Fruit fly (Drosophila melanogaster) whole organism, embryonic: ENCODE data around the gene CG1428.

Experiments
- Awh ChIP-seq: fragments of 200-800 bp; sonication (Bioruptor generic); IDR thresholded peaks from 2 replicates; pipeline ENCODE4, ENCODE4 v1.3.6; 2022; ENCODE audit warnings: missing biosample characterization, missing genetic modification characterization
- B-H1 ChIP-seq: fragments of 200-800 bp; sonication (Bioruptor generic); IDR thresholded peaks from 3 replicates; pipeline ENCODE4 v1.3.6; 2022; ENCODE audit warnings: missing biosample characterization, missing genetic modification characterization
- CG11085 ChIP-seq: fragments of 200-800 bp; sonication (Bioruptor generic); IDR thresholded peaks from 2 replicates; pipeline ENCODE4 v1.3.6; 2022; ENCODE audit warnings: missing biosample characterization, missing genetic modification characterization
- CG12299 ChIP-seq: fragments of 200-800 bp; sonication (Bioruptor generic); optimal IDR thresholded peaks from 2 replicates; lab custom pipeline; 2018; ENCODE audit warnings: missing biosample characterization, mild to moderate bottlenecking, missing genetic modification characterization
- CG12391 ChIP-seq: fragments of 200-800 bp; sonication (Bioruptor generic); optimal IDR thresholded peaks from 3 replicates; lab custom pipeline; 2018; ENCODE audit warnings: missing biosample characterization, mild to moderate bottlenecking, missing genetic modification characterization, moderate library complexity
- CG12769 ChIP-seq: fragments of 200-800 bp; sonication (Bioruptor generic); optimal IDR thresholded peaks from 2 replicates; lab custom pipeline; 2019; ENCODE audit warnings: missing biosample characterization, mild to moderate bottlenecking, missing genetic modification characterization, moderate library complexity
- CG15011 ChIP-seq: fragments of 200-800 bp; sonication (Bioruptor generic); optimal IDR thresholded peaks from 3 replicates; lab custom pipeline; 2018; ENCODE audit warnings: missing biosample characterization, mild to moderate bottlenecking, missing genetic modification characterization
- CG1792 ChIP-seq: fragments of 200-800 bp; sonication (Bioruptor generic); optimal IDR thresholded peaks from 2 replicates; lab custom pipeline; 2016; ENCODE audit warnings: missing biosample characterization, missing genetic modification characterization
- CG2199 ChIP-seq: fragments of 200-800 bp; sonication (Bioruptor generic); IDR thresholded peaks from 3 replicates; pipeline ENCODE4 v1.3.6; 2022; ENCODE audit warnings: missing biosample characterization, missing genetic modification characterization
- CG2889 ChIP-seq: fragments of 200-800 bp; sonication (Bioruptor generic); IDR thresholded peaks from 3 replicates; pipeline ENCODE4 v1.3.6; 2022; ENCODE audit warnings: missing biosample characterization, missing genetic modification characterization
- CG32532 ChIP-seq: fragments of 200-800 bp; sonication (Bioruptor generic); IDR thresholded peaks from 2 replicates; pipeline ENCODE4 v1.3.6; 2022; ENCODE audit warnings: missing biosample characterization, missing genetic modification characterization
- CG33557 ChIP-seq: fragments of 200-800 bp; sonication (Bioruptor generic); optimal IDR thresholded peaks from 2 replicates; lab custom pipeline; 2019; ENCODE audit warnings: missing biosample characterization, mild to moderate bottlenecking, missing genetic modification characterization, moderate library complexity
- CG5245 ChIP-seq: fragments of 200-800 bp; sonication (Bioruptor generic); optimal IDR thresholded peaks from 3 replicates; lab custom pipeline; 2016; ENCODE audit warnings: missing biosample characterization, missing genetic modification characterization
- CG6254 ChIP-seq: fragments of 200-800 bp; sonication (Bioruptor generic); optimal IDR thresholded peaks from 3 replicates; lab custom pipeline; 2017; ENCODE audit warnings: mild to moderate bottlenecking, missing biosample characterization, missing genetic modification reagents, missing genetic modification characterization
- CG6854 ChIP-seq: fragments of 200-800 bp; sonication (Bioruptor generic); optimal IDR thresholded peaks from 3 replicates; lab custom pipeline; 2017; ENCODE audit warnings: missing biosample characterization, mild to moderate bottlenecking, missing genetic modification characterization
- CG8944 ChIP-seq: fragments of 200-800 bp; sonication (Bioruptor generic); optimal IDR thresholded peaks from 3 replicates; lab custom pipeline; 2016; ENCODE audit warnings: missing biosample characterization, missing genetic modification characterization
- D ChIP-seq, 2 experiments: fragments of 200-800 bp in 1 of 2; fragments of >200 bp in 1 of 2; sonication (Bioruptor generic) in 1 of 2; optimal IDR thresholded peaks; 2 replicates in 1 of 2; 3 replicates in 1 of 2; lab custom pipeline; 2017; ENCODE audit warnings: mild to moderate bottlenecking in 1 of 2, missing biosample characterization in 1 of 2, missing genetic modification characterization in 1 of 2, missing genetic modification reagents in 1 of 2
- Deaf1 ChIP-seq: fragments of 200-800 bp; optimal IDR thresholded peaks from 3 replicates; lab custom pipeline; 2019; ENCODE audit warnings: missing biosample characterization, mild to moderate bottlenecking, missing genetic modification characterization, moderate library complexity
- Ets65A ChIP-seq: fragments of 200-800 bp; sonication (Bioruptor generic); peaks from one replicate; lab custom pipeline; 2016; ENCODE audit warnings: missing biosample characterization, missing genetic modification characterization
- Mad ChIP-seq: fragments of 200-800 bp; sonication (Bioruptor generic); optimal IDR thresholded peaks from 2 replicates; lab custom pipeline; 2016; ENCODE audit warnings: missing biosample characterization, missing genetic modification characterization
- Med ChIP-seq: fragments of 200-800 bp; sonication (Bioruptor generic); peaks from one replicate; lab custom pipeline; 2016; ENCODE audit warnings: missing biosample characterization, missing genetic modification characterization, mild to moderate bottlenecking, inconsistent platforms, moderate library complexity
- Nf-YB ChIP-seq: fragments of 200-800 bp; sonication (Bioruptor generic); optimal IDR thresholded peaks from 3 replicates; lab custom pipeline; 2019; ENCODE audit warnings: missing biosample characterization, mild to moderate bottlenecking, missing genetic modification characterization, moderate library complexity
- Nf-YC ChIP-seq: fragments of 200-800 bp; optimal IDR thresholded peaks from 3 replicates; lab custom pipeline; 2019; ENCODE audit warnings: missing biosample characterization, mild to moderate bottlenecking, missing genetic modification characterization, moderate library complexity
- Opbp ChIP-seq: fragments of 200-800 bp; sonication (Bioruptor generic); IDR thresholded peaks from 3 replicates; pipeline ENCODE4 v1.3.6; 2022; ENCODE audit warnings: missing biosample characterization, missing genetic modification characterization; ENCODE audit not compliant: partially characterized antibody
- ab ChIP-seq: fragments of 200-800 bp; sonication (Bioruptor generic); optimal IDR thresholded peaks from 2 replicates; lab custom pipeline; 2016; ENCODE audit warnings: missing biosample characterization, missing genetic modification characterization
- br ChIP-seq: fragments of >200 bp; optimal IDR thresholded peaks from 2 replicates; lab custom pipeline; 2017
- crol ChIP-seq: fragments of 200-800 bp; sonication (Bioruptor generic); IDR thresholded peaks from 2 replicates; pipeline ENCODE4 v1.3.6; 2022; ENCODE audit warnings: missing biosample characterization, missing genetic modification characterization
- ewg ChIP-seq: fragments of 200-800 bp; sonication (Bioruptor generic); optimal IDR thresholded peaks from 3 replicates; lab custom pipeline; 2017; ENCODE audit warnings: mild to moderate bottlenecking, missing biosample characterization, missing genetic modification reagents, missing genetic modification characterization
- gsb-n ChIP-seq: fragments of 200-800 bp; sonication (Bioruptor generic); optimal IDR thresholded peaks from 3 replicates; lab custom pipeline; 2018; ENCODE audit warnings: missing biosample characterization, mild to moderate bottlenecking, missing genetic modification characterization
- nau ChIP-seq: fragments of 200-800 bp; sonication (Bioruptor generic); optimal IDR thresholded peaks from 3 replicates; lab custom pipeline; 2017; ENCODE audit warnings: missing biosample characterization, mild to moderate bottlenecking, missing genetic modification characterization, missing genetic modification reagents
- nerfin-1 ChIP-seq: fragments of 200-800 bp; sonication (Bioruptor generic); optimal IDR thresholded peaks from 3 replicates; lab custom pipeline; 2019; ENCODE audit warnings: missing biosample characterization, mild to moderate bottlenecking, missing genetic modification characterization, moderate library complexity
- oc ChIP-seq: fragments of 200-800 bp; sonication (Bioruptor generic); optimal IDR thresholded peaks from 2 replicates; lab custom pipeline; 2018; ENCODE audit warnings: missing biosample characterization, mild to moderate bottlenecking, missing genetic modification characterization, moderate library complexity
- pfk ChIP-seq: fragments of 200-800 bp; sonication (Bioruptor generic); optimal IDR thresholded peaks from 2 replicates; lab custom pipeline; 2018; ENCODE audit warnings: missing biosample characterization, mild to moderate bottlenecking, missing genetic modification characterization, moderate library complexity
- phol ChIP-seq: fragments of 200-800 bp; sonication (Bioruptor generic); optimal IDR thresholded peaks from 3 replicates; lab custom pipeline; 2018; ENCODE audit warnings: missing biosample characterization, mild to moderate bottlenecking, missing genetic modification characterization, moderate library complexity
- prd ChIP-seq, 3 experiments: fragments of >200 bp in 2 of 3; fragments of 200-800 bp in 1 of 3; sonication (Bioruptor generic) in 1 of 3; optimal IDR thresholded peaks in 2 of 3; IDR thresholded peaks in 1 of 3; 2 replicates in 2 of 3; 3 replicates in 1 of 3; pipeline versions ENCODE4 v1.3.6 to Lab custom; 2017 to 2022; ENCODE audit warnings: missing biosample characterization in 1 of 3, missing genetic modification characterization in 1 of 3
- sd ChIP-seq: fragments of 200-800 bp; sonication (Bioruptor generic); optimal IDR thresholded peaks from 3 replicates; lab custom pipeline; 2018; ENCODE audit warnings: missing biosample characterization, mild to moderate bottlenecking, missing genetic modification characterization, moderate library complexity
- sens ChIP-seq: fragments of 200-800 bp; sonication (Bioruptor generic); peaks from one replicate; lab custom pipeline; 2016; ENCODE audit warnings: missing biosample characterization, missing genetic modification characterization
- sob ChIP-seq: fragments of 200-800 bp; sonication (Bioruptor generic); IDR thresholded peaks from 2 replicates; pipeline ENCODE4 v1.3.6; 2022; ENCODE audit warnings: missing biosample characterization, missing genetic modification characterization
- sr ChIP-seq: fragments of 200-800 bp; sonication (Bioruptor generic); IDR thresholded peaks from 3 replicates; pipeline ENCODE4 v1.3.6; 2022; ENCODE audit warnings: missing biosample characterization, missing genetic modification characterization
- sug ChIP-seq: fragments of 200-800 bp; optimal IDR thresholded peaks from 2 replicates; lab custom pipeline; 2019; ENCODE audit warnings: missing biosample characterization, mild to moderate bottlenecking, missing genetic modification characterization, moderate library complexity
- tap ChIP-seq: fragments of 200-800 bp; optimal IDR thresholded peaks from 3 replicates; lab custom pipeline; 2019; ENCODE audit warnings: missing biosample characterization, mild to moderate bottlenecking, missing genetic modification characterization, moderate library complexity
- trh ChIP-seq: fragments of 200-800 bp; sonication (Bioruptor generic); optimal IDR thresholded peaks from 2 replicates; lab custom pipeline; 2016; ENCODE audit warnings: missing biosample characterization, missing genetic modification characterization

Gene CG1428

DNA sequence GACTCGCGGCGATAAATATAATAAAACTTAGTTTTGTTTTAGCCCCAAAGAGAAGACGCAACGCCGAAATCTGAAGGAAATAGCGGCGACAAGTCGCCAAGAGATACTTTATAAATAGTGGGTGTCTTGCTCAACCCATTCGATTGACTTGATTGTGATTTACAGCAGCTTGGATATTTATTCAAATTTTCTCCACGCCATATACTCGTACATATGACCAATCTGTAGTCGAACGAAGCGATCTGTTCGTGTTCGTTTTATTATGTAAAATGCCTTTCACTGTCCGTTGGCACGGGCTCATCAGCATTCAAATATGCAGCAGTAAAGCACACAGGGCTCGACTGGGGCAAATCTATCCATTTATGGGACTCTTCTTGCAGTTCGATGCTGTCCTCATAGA is 20.6 kb upstream of the CG1428 start (continued):
- TF ChIP-seq CG2199 (peak; percentile 91; the same call in 2 of the 3 replicates), phol (no peak), Awh (peak; percentile 84), CG1792 (no peak), CG11085 (no peak)

dm6 chr2L:21886260-21886659 is 19.8 kb upstream of the CG1428 start:
- TF ChIP-seq br (no peak), prd (optimal IDR thresholded peaks at IDR 0.05; lab: Kevin White, UChicago) (no peak), prd (GFP tag; IDR thresholded peaks at IDR 0.05; lab: Robert Waterston, UW) (0 out of 3 replicates have a peak, but pooled peaks have one; percentile 38), nerfin-1 (tag; lab: Kevin White, UChicago) (peak; percentile 42), D (optimal IDR thresholded peaks at IDR 0.05; lab: Kevin White, UChicago) (no peak), D (GFP tag; optimal IDR thresholded peaks at IDR 0.05; lab: Kevin White, UChicago) (no peak), gsb-n (tag; lab: Kevin White, UChicago) (no peak), trh (GFP tag; lab: Kevin White, UChicago) (no peak), CG33557 (no peak), Nf-YB (GFP tag; lab: Kevin White, UChicago) (peak; percentile 20), ab (no peak), CG12299 (tag; lab: Kevin White, UChicago) (no peak), tap (no peak), CG8944 (no peak), oc (no peak), sr (peak; percentile 85), Nf-YC (peak; percentile 16), ewg (GFP tag; lab: Kevin White, UChicago) (peak; percentile 11), CG2889 (no peak), CG12391 (tag; lab: Kevin White, UChicago) (no peak), Med (peak; percentile 66), CG1792 (no peak), CG6854 (GFP tag; lab: Kevin White, UChicago) (no peak), B-H1 (GFP tag; lab: Robert Waterston, UW) (no peak), CG2199 (peak; percentile 87; the same call in 2 of the 3 replicates), CG6254 (GFP tag; lab: Kevin White, UChicago) (peak; percentile 61), Mad (no peak), CG15011 (GFP tag; lab: Kevin White, UChicago) (no peak), sob (GFP tag; lab: Robert Waterston, UW) (no peak), pfk (GFP tag; lab: Kevin White, UChicago) (no peak), Opbp (GFP tag; lab: Robert Waterston, UW) (0 out of 3 replicates have a peak, but pooled peaks have one; percentile 5)
- TF ChIP-seq, all 482 proteins: peak for 10

DNA sequence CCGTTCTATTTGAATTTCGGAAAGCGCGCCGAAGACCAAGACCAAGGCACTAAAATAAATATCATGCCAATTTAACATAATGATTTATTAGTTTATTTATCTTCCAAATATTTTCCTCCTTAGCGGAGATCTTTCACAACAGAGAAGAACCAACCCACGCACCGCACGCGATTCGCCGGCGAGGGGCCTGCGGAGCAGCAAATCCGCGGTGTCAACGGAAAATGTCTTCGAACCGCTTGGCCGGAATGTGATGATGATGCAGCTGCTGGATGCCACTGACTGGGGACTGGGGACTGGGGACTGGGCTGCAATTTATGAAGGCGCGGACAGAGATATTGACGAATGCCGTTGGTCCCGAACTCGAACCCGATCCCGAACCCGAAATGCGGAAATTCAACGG is 18.5 kb upstream of the CG1428 start:
- peak; percentile 29 for TF ChIP-seq sens (GFP tag; lab: Kevin White, UChicago)
- TF ChIP-seq Deaf1 (tag; lab: Kevin White, UChicago), result peak; percentile 9
- no peak for TF ChIP-seq CG5245 (GFP tag; lab: Kevin White, UChicago)
- 0 out of 2 replicates have a peak, but pooled peaks have one; percentile 50 for TF ChIP-seq crol (GFP tag; lab: Robert Waterston, UW)
- peak; percentile 99 for TF ChIP-seq sr
- TF ChIP-seq sug, result no peak
- peak; percentile 86 for TF ChIP-seq nau (GFP tag; lab: Kevin White, UChicago)
- no peak for TF ChIP-seq CG32532 (GFP tag; lab: Robert Waterston, UW)
- peak; percentile 12 for TF ChIP-seq Ets65A (GFP tag; lab: Kevin White, UChicago)
- peak; percentile 91 for TF ChIP-seq sd (tag; lab: Kevin White, UChicago)
- 0 out of 3 replicates have a peak, but pooled peaks have one; percentile 25 for TF ChIP-seq CG2199
- peak; percentile 48 for TF ChIP-seq CG12769 (tag; lab: Kevin White, UChicago)
